Worm (Caenorhabditis elegans) whole organism, L3 larva: ENCODE data around the gene best-6.

Source experiments
- ZK546.5 ChIP-seq: sonication (generic microtip); optimal IDR thresholded peaks from 2 replicates; lab custom pipeline; 2017; ENCODE audit warnings: missing biosample characterization, missing genetic modification characterization
- elt-3 ChIP-seq, 3 experiments: fragments of 150-350 bp in 1 of 3; sonication (generic microtip) in 2 of 3; optimal IDR thresholded peaks; 2 replicates in 2 of 3; 4 replicates in 1 of 3; lab custom pipeline; 2014 to 2017; ENCODE audit warnings: missing biosample characterization in 3 of 3, missing genetic modification characterization in 3 of 3
- snpc-4 ChIP-seq: fragments of 150-350 bp; optimal IDR thresholded peaks from 2 replicates; lab custom pipeline; 2014; ENCODE audit warnings: missing biosample characterization, missing genetic modification characterization

- TF ChIP-seq snpc-4, result no peak
- no peak for TF ChIP-seq ZK546.5 (tag; lab: Kevin White, UChicago)
- TF ChIP-seq elt-3 (tag; optimal IDR thresholded peaks at IDR 0.05; lab: Kevin White, UChicago), result no peak
These were observed at the start of gene best-6, which contains the start of gene C09B9.2 for ce11 chrIV:5028978-5029377.
